Fruit fly (Drosophila melanogaster): ENCODE measurements around the gene mkg-p.

mkg-p gene

DNA sequence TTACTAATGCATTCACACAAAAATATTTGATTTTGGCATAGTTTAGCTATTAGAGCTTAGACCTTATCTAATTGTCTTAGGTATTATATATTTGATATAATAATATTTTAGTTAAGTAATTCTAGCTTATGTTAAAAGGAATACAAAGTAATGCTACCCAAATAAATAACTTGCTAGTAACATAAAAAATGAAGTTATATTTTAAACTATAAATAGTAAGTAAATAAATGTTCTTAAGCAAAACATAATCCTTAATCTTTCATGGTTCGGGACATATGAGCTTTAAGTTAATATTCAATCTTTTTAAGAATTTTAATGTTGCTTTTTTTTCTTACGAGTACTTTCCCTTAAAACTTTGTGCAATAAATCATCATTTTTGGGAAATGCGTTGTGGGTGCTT, 18.1 kb upstream of the mkg-p start (continued):
- TF ChIP-seq CG31388 (GFP tag; optimal IDR thresholded peaks at IDR 0.05) = no peak
- TF ChIP-seq Xrp1 (GFP tag; IDR thresholded peaks at IDR 0.05) = no peak; the same call in 1 of the 2 replicates
- no peak for TF ChIP-seq ranshi (GFP tag; IDR thresholded peaks at IDR 0.05)
- TF ChIP-seq CG2712 (tag; optimal IDR thresholded peaks at IDR 0.05) = peak; percentile 20
- TF ChIP-seq fu2 (GFP tag; optimal IDR thresholded peaks at IDR 0.05) = no peak
- TF ChIP-seq CG9876 (GFP tag; optimal IDR thresholded peaks at IDR 0.05) = no peak
- no peak for TF ChIP-seq br (optimal IDR thresholded peaks at IDR 0.05)
- TF ChIP-seq fd3F (GFP tag; optimal IDR thresholded peaks at IDR 0.05) = no peak
- no peak for TF ChIP-seq CkIIα-i1 (GFP tag; IDR thresholded peaks at IDR 0.05)
- peak; percentile 6 for TF ChIP-seq CG8388 (GFP tag; optimal IDR thresholded peaks at IDR 0.05)
- TF ChIP-seq pfk (GFP tag; optimal IDR thresholded peaks at IDR 0.05) = no peak
- no peak for TF ChIP-seq sens-2 (GFP tag; IDR thresholded peaks at IDR 0.05)
- TF ChIP-seq Mrtf (GFP tag; IDR thresholded peaks at IDR 0.05) = no peak
- TF ChIP-seq CG5245 (GFP tag; optimal IDR thresholded peaks at IDR 0.05) = no peak
- no peak for TF ChIP-seq ash1 (GFP tag; optimal IDR thresholded peaks at IDR 0.05)
- TF ChIP-seq so (GFP tag; IDR thresholded peaks at IDR 0.05) = no peak
- no peak for TF ChIP-seq D (optimal IDR thresholded peaks at IDR 0.05)
- peak; percentile 24 for TF ChIP-seq D (GFP tag; optimal IDR thresholded peaks at IDR 0.05)
- TF ChIP-seq wdn (GFP tag; IDR thresholded peaks at IDR 0.05) = no peak
- TF ChIP-seq CG30431 (GFP tag; optimal IDR thresholded peaks at IDR 0.05) = no peak
- peak; percentile 15 for TF ChIP-seq tio (GFP tag; optimal IDR thresholded peaks at IDR 0.05)
- no peak for TF ChIP-seq CG8765 (GFP tag; IDR thresholded peaks at IDR 0.05)
- no peak for TF ChIP-seq Bdp1 (GFP tag; optimal IDR thresholded peaks at IDR 0.05)
- TF ChIP-seq Ets65A (GFP tag) = no peak
- no peak for TF ChIP-seq sna (GFP tag; IDR thresholded peaks at IDR 0.05; ENCODE audit: partially characterized antibody)
- no peak for TF ChIP-seq grau (tag; optimal IDR thresholded peaks at IDR 0.05)
- TF ChIP-seq CG7963 (GFP tag; IDR thresholded peaks at IDR 0.05; ENCODE audit: partially characterized antibody) = no peak
- no peak for TF ChIP-seq bab2 (GFP tag; optimal IDR thresholded peaks at IDR 0.05)
- TF ChIP-seq pum (GFP tag; optimal IDR thresholded peaks at IDR 0.05) = no peak
- no peak for TF ChIP-seq CG2120 (GFP tag; optimal IDR thresholded peaks at IDR 0.05)
- TF ChIP-seq lab (GFP tag; optimal IDR thresholded peaks at IDR 0.05) = no peak
- TF ChIP-seq p53 (GFP tag; optimal IDR thresholded peaks at IDR 0.05) = no peak
- no peak for TF ChIP-seq CG11695 (GFP tag; IDR thresholded peaks at IDR 0.05)
- no peak for TF ChIP-seq CG14014 (GFP tag; IDR thresholded peaks at IDR 0.05)
- TF ChIP-seq usp (GFP tag; optimal IDR thresholded peaks at IDR 0.05) = no peak
- no peak for TF ChIP-seq CG3163 (GFP tag; optimal IDR thresholded peaks at IDR 0.05)
- TF ChIP-seq Sry-δ (GFP tag; optimal IDR thresholded peaks at IDR 0.05) = no peak
- TF ChIP-seq peb (GFP tag; IDR thresholded peaks at IDR 0.05) = no peak
- TF ChIP-seq knrl (GFP tag; IDR thresholded peaks at IDR 0.05; ENCODE audit: partially characterized antibody) = no peak
- no peak for TF ChIP-seq rib (GFP tag; IDR thresholded peaks at IDR 0.05)
- TF ChIP-seq CG13296 (GFP tag; optimal IDR thresholded peaks at IDR 0.05) = no peak
- no peak for TF ChIP-seq crc (GFP tag; optimal IDR thresholded peaks at IDR 0.05)
- no peak for TF ChIP-seq NFAT (GFP tag; IDR thresholded peaks at IDR 0.05)
- no peak for TF ChIP-seq CG6791 (GFP tag; IDR thresholded peaks at IDR 0.05; ENCODE audit: partially characterized antibody)
- peak; percentile 23 for TF ChIP-seq D19A (tag; optimal IDR thresholded peaks at IDR 0.05)
- no peak for TF ChIP-seq Aef1 (GFP tag; IDR thresholded peaks at IDR 0.05)
- no peak for TF ChIP-seq emc (GFP tag; optimal IDR thresholded peaks at IDR 0.05)
- TF ChIP-seq Kr (GFP tag; optimal IDR thresholded peaks at IDR 0.05) = no peak
- no peak for TF ChIP-seq CG1233 (GFP tag; optimal IDR thresholded peaks at IDR 0.05)
- no peak for TF ChIP-seq GATAe (GFP tag; conservative IDR thresholded peaks at IDR 0.05)
- TF ChIP-seq CG17361 (GFP tag; IDR thresholded peaks at IDR 0.05) = peak; percentile 73; the same call in 2 of the 3 replicates
- TF ChIP-seq ttk (GFP tag; IDR thresholded peaks at IDR 0.05) = no peak
- no peak for TF ChIP-seq Opbp (GFP tag; IDR thresholded peaks at IDR 0.05; ENCODE audit: partially characterized antibody)
- TF ChIP-seq CG9932 (GFP tag; IDR thresholded peaks at IDR 0.05) = no peak

Data from whole organism, embryonic.